Worm (Caenorhabditis elegans) whole organism, mixed stage, embryonic: Measurements from ENCODE around the gene C07A9.9.

Experiments used
- M03D4.4 ChIP-seq: sonication (generic microtip); optimal IDR thresholded peaks from 2 replicates; lab custom pipeline; 2017; ENCODE audit warnings: mild to moderate bottlenecking, missing genetic modification characterization, missing compliant biosample characterization
- bed-3 ChIP-seq: fragments of 200-800 bp; sonication (Bioruptor generic); optimal IDR thresholded peaks from 3 replicates; lab custom pipeline; 2018; ENCODE audit warnings: mild to moderate bottlenecking, missing genetic modification characterization, moderate library complexity, missing compliant biosample characterization
- blmp-1 ChIP-seq: fragments of 150-350 bp; optimal IDR thresholded peaks from 2 replicates; lab custom pipeline; 2014; ENCODE audit warnings: missing biosample characterization, missing genetic modification characterization
- ceh-39 ChIP-seq: fragments of 150-350 bp; optimal IDR thresholded peaks from 2 replicates; lab custom pipeline; 2014; ENCODE audit warnings: missing biosample characterization, missing genetic modification characterization
- ceh-43 ChIP-seq: fragments of 200-800 bp; sonication (Bioruptor generic); optimal IDR thresholded peaks from 2 replicates; lab custom pipeline; 2018; ENCODE audit warnings: mild to moderate bottlenecking, missing genetic modification characterization, moderate library complexity, missing compliant biosample characterization
- ceh-83 ChIP-seq: fragments of 200-800 bp; sonication (Bioruptor generic); optimal IDR thresholded peaks from 2 replicates; lab custom pipeline; 2018; ENCODE audit warnings: mild to moderate bottlenecking, missing genetic modification characterization, missing compliant biosample characterization
- ces-1 ChIP-seq: fragments of 150-350 bp; optimal IDR thresholded peaks from 2 replicates; lab custom pipeline; 2014; ENCODE audit warnings: missing biosample characterization, missing genetic modification reagents, missing genetic modification characterization
- cnd-1 ChIP-seq: fragments of 200-800 bp; sonication (Bioruptor generic); optimal IDR thresholded peaks from 2 replicates; lab custom pipeline; 2018; ENCODE audit warnings: mild to moderate bottlenecking, missing genetic modification characterization, missing compliant biosample characterization
- drap-1 ChIP-seq: fragments of 200-800 bp; sonication (Bioruptor generic); optimal IDR thresholded peaks from 3 replicates; lab custom pipeline; 2018; ENCODE audit warnings: mild to moderate bottlenecking, missing genetic modification characterization, missing compliant biosample characterization
- elt-1 ChIP-seq: sonication (generic microtip); optimal IDR thresholded peaks from 2 replicates; lab custom pipeline; 2017; ENCODE audit warnings: missing genetic modification characterization, mild to moderate bottlenecking, missing compliant biosample characterization, antibody characterized with exemption, moderate library complexity, borderline replicate concordance; ENCODE audit not compliant: insufficient read depth
- elt-3 ChIP-seq: fragments of 150-350 bp; optimal IDR thresholded peaks from 2 replicates; lab custom pipeline; 2014; ENCODE audit warnings: missing biosample characterization, missing genetic modification characterization
- flh-1 ChIP-seq: fragments of 200-800 bp; sonication (Bioruptor generic); optimal IDR thresholded peaks from 2 replicates; lab custom pipeline; 2018; ENCODE audit warnings: mild to moderate bottlenecking, missing genetic modification characterization, moderate library complexity, missing compliant biosample characterization
- ham-2 ChIP-seq: fragments of 200-800 bp; sonication (Bioruptor generic); optimal IDR thresholded peaks from 2 replicates; lab custom pipeline; 2018; ENCODE audit warnings: mild to moderate bottlenecking, missing genetic modification characterization, missing compliant biosample characterization
- hlh-1 ChIP-seq: fragments of 150-350 bp; optimal IDR thresholded peaks from 2 replicates; lab custom pipeline; 2014; ENCODE audit warnings: missing biosample characterization, missing genetic modification reagents, missing genetic modification characterization
- lin-13 ChIP-seq: fragments of 150-350 bp; optimal IDR thresholded peaks from 2 replicates; lab custom pipeline; 2014; ENCODE audit warnings: missing biosample characterization, missing genetic modification characterization
- lin-32 ChIP-seq: fragments of 200-800 bp; sonication (Bioruptor generic); optimal IDR thresholded peaks from 2 replicates; lab custom pipeline; 2018; ENCODE audit warnings: mild to moderate bottlenecking, missing genetic modification characterization, missing compliant biosample characterization
- lsy-2 ChIP-seq: fragments of 150-350 bp; optimal IDR thresholded peaks from 2 replicates; lab custom pipeline; 2014; ENCODE audit warnings: missing biosample characterization, missing genetic modification characterization
- mab-5 ChIP-seq: fragments of 150-350 bp; optimal IDR thresholded peaks from 2 replicates; lab custom pipeline; 2014; ENCODE audit warnings: missing biosample characterization, missing genetic modification characterization
- mep-1 ChIP-seq: fragments of 150-350 bp; optimal IDR thresholded peaks from 2 replicates; lab custom pipeline; 2017; ENCODE audit warnings: missing biosample characterization, missing genetic modification reagents, missing genetic modification characterization, inconsistent platforms
- mls-2 ChIP-seq: sonication (generic microtip); optimal IDR thresholded peaks from 2 replicates; lab custom pipeline; 2016; ENCODE audit warnings: mild to moderate bottlenecking, missing genetic modification characterization, moderate library complexity, missing compliant biosample characterization
- nhr-12 ChIP-seq: fragments of 150-350 bp; optimal IDR thresholded peaks from 2 replicates; lab custom pipeline; 2014; ENCODE audit warnings: missing biosample characterization, missing genetic modification characterization
- nhr-2 ChIP-seq: fragments of 150-350 bp; optimal IDR thresholded peaks from 2 replicates; lab custom pipeline; 2014; ENCODE audit warnings: missing biosample characterization, missing genetic modification characterization
- nhr-237 ChIP-seq: fragments of 150-350 bp; optimal IDR thresholded peaks from 2 replicates; lab custom pipeline; 2014; ENCODE audit warnings: missing biosample characterization, missing genetic modification characterization
- nhr-28 ChIP-seq: fragments of 150-350 bp; optimal IDR thresholded peaks from 2 replicates; lab custom pipeline; 2014; ENCODE audit warnings: missing biosample characterization, missing genetic modification characterization
- pha-4 ChIP-seq: fragments of 150-350 bp; optimal IDR thresholded peaks from 2 replicates; lab custom pipeline; 2018; ENCODE audit warnings: missing biosample characterization, missing genetic modification reagents, missing genetic modification characterization
- sem-2 ChIP-seq: fragments of 200-800 bp; sonication (Bioruptor generic); optimal IDR thresholded peaks from 2 replicates; lab custom pipeline; 2018; ENCODE audit warnings: mild to moderate bottlenecking, missing genetic modification characterization, missing compliant biosample characterization
- snpc-4 ChIP-seq: fragments of 150-350 bp; optimal IDR thresholded peaks from 2 replicates; lab custom pipeline; 2014; ENCODE audit warnings: missing biosample characterization, missing genetic modification characterization
- sptf-1 ChIP-seq: sonication (generic microtip); optimal IDR thresholded peaks from 2 replicates; lab custom pipeline; 2017; ENCODE audit warnings: mild to moderate bottlenecking, missing genetic modification characterization, moderate library complexity, missing compliant biosample characterization
- tbx-8 ChIP-seq: fragments of 200-800 bp; sonication (Bioruptor generic); optimal IDR thresholded peaks from 2 replicates; lab custom pipeline; 2018; ENCODE audit warnings: mild to moderate bottlenecking, missing genetic modification characterization, moderate library complexity, missing compliant biosample characterization
- unc-120 ChIP-seq: sonication (generic microtip); optimal IDR thresholded peaks from 2 replicates; lab custom pipeline; 2017; ENCODE audit warnings: missing genetic modification characterization, missing compliant biosample characterization; ENCODE audit not compliant: poor library complexity, severe bottlenecking
- unc-39 ChIP-seq: fragments of 150-350 bp; optimal IDR thresholded peaks from 2 replicates; lab custom pipeline; 2014; ENCODE audit warnings: missing biosample characterization, missing genetic modification characterization
- unc-62 ChIP-seq: fragments of 150-350 bp; optimal IDR thresholded peaks from 2 replicates; lab custom pipeline; 2014; ENCODE audit warnings: missing biosample characterization, missing genetic modification reagents, missing genetic modification characterization
- zip-8 ChIP-seq: fragments of 150-350 bp; optimal IDR thresholded peaks from 2 replicates; lab custom pipeline; 2014; ENCODE audit warnings: missing biosample characterization, missing genetic modification characterization

The C07A9.9 gene

ce11 chrIII:9696417-9696816 lies 29.0 kb upstream of the C07A9.9 start, which contains the start of gene bud-31:
Gene bud-31 (minus strand): TSS chrIII:9696517.
- TF ChIP-seq ceh-83 (no peak), nhr-2 (tag; lab: Kevin White, UChicago) (peak; percentile 78)

ce11 chrIII:9695379-9695778 lies 27.9 kb upstream of the C07A9.9 start:
- TF ChIP-seq M03D4.4 (tag; lab: Kevin White, UChicago) (no peak), lin-13 (no peak), snpc-4 (tag; lab: Kevin White, UChicago) (no peak), ceh-43 (peak; percentile 2), blmp-1 (tag; lab: Kevin White, UChicago) (no peak), sptf-1 (tag; lab: Kevin White, UChicago) (peak; percentile 9), ces-1 (GFP tag; lab: Kevin White, UChicago) (peak; percentile 64), elt-3 (tag; lab: Kevin White, UChicago) (no peak), tbx-8 (GFP tag; lab: Kevin White, UChicago) (no peak), ceh-83 (no peak), lsy-2 (peak; percentile 31), nhr-237 (tag; lab: Kevin White, UChicago) (no peak), zip-8 (tag; lab: Kevin White, UChicago) (no peak), cnd-1 (no peak)

ce11 chrIII:9694474-9694873 lies 27.0 kb upstream of the C07A9.9 start, which contains the start of gene set-3:
Gene set-3 (minus strand): TSS chrIII:9694574.
- TF ChIP-seq ceh-83: no peak
- TF ChIP-seq unc-39 (tag; lab: Kevin White, UChicago): no peak
- TF ChIP-seq lin-32 (GFP tag; lab: Kevin White, UChicago): no peak
- no peak for TF ChIP-seq drap-1 (GFP tag; lab: Kevin White, UChicago)
- TF ChIP-seq, all 35 proteins: peak for 0

ce11 chrIII:9690044-9690443 lies 22.6 kb upstream of the C07A9.9 start, which contains the start of gene best-5:
Gene best-5 (minus strand): TSS chrIII:9690253.
- TF ChIP-seq bed-3 (GFP tag; lab: Kevin White, UChicago) (no peak), nhr-28 (tag; lab: Kevin White, UChicago) (no peak), unc-39 (tag; lab: Kevin White, UChicago) (no peak), unc-62 (no peak), mep-1 (tag; lab: Kevin White, UChicago) (no peak)

- no peak for TF ChIP-seq snpc-4 (tag; lab: Kevin White, UChicago)
- TF ChIP-seq unc-62: no peak
- no peak for TF ChIP-seq tbx-8 (GFP tag; lab: Kevin White, UChicago)
- TF ChIP-seq ceh-39 (tag; lab: Kevin White, UChicago): no peak
- no peak for TF ChIP-seq mls-2 (tag; lab: Kevin White, UChicago)
- TF ChIP-seq blmp-1 (tag; lab: Kevin White, UChicago): no peak
- TF ChIP-seq ceh-83: no peak
- no peak for TF ChIP-seq lin-13
- no peak for TF ChIP-seq nhr-2 (tag; lab: Kevin White, UChicago)
- no peak for TF ChIP-seq ham-2 (GFP tag; lab: Kevin White, UChicago)
- TF ChIP-seq elt-1 (tag; lab: Kevin White, UChicago): no peak
- no peak for TF ChIP-seq flh-1
- TF ChIP-seq cnd-1: no peak
- no peak for TF ChIP-seq ceh-43
- TF ChIP-seq sem-2 (GFP tag; lab: Kevin White, UChicago): no peak
- no peak for TF ChIP-seq unc-120 (tag; lab: Kevin White, UChicago)
- TF ChIP-seq lsy-2: no peak
- TF ChIP-seq unc-39 (tag; lab: Kevin White, UChicago): no peak
- no peak for TF ChIP-seq hlh-1 (tag; lab: Kevin White, UChicago)
- no peak for TF ChIP-seq mep-1 (tag; lab: Kevin White, UChicago)
Observed at ce11 chrIII:9689377-9689776, 21.9 kb upstream of the C07A9.9 start.

- TF ChIP-seq cnd-1: no peak
- no peak for TF ChIP-seq nhr-12 (tag; lab: Kevin White, UChicago)
- TF ChIP-seq pha-4 (tag; lab: Kevin White, UChicago): no peak
- no peak for TF ChIP-seq lin-32 (GFP tag; lab: Kevin White, UChicago)
- no peak for TF ChIP-seq mab-5 (tag; lab: Kevin White, UChicago)
- no peak for TF ChIP-seq ceh-39 (tag; lab: Kevin White, UChicago)
- no peak for TF ChIP-seq ces-1 (GFP tag; lab: Kevin White, UChicago)
- no peak for TF ChIP-seq ceh-43
Observed at ce11 chrIII:9685959-9686358, 18.5 kb upstream of the C07A9.9 start, which contains the start of gene C07A9.10. Gene C07A9.10 (minus strand): TSS chrIII:9686059.
